Fruit fly (Drosophila melanogaster) whole organism, prepupa: ENCODE results near the gene dpr16.

Source experiments
- Blimp-1 ChIP-seq: fragments of 200-800 bp; sonication (Bioruptor generic); optimal IDR thresholded peaks from 3 replicates; lab custom pipeline; 2017; ENCODE audit warnings: missing biosample characterization, missing genetic modification characterization, mild to moderate bottlenecking, moderate library complexity, missing genetic modification reagents
- CG11294 ChIP-seq: fragments of 200-800 bp; sonication (Bioruptor generic); IDR thresholded peaks from 2 replicates; pipeline ENCODE4 v1.3.6; 2022; ENCODE audit warnings: missing biosample characterization, missing genetic modification characterization
- CG11762 ChIP-seq: fragments of 200-800 bp; sonication (Bioruptor generic); optimal IDR thresholded peaks from 3 replicates; lab custom pipeline; 2016; ENCODE audit warnings: missing biosample characterization, missing genetic modification characterization; ENCODE audit not compliant: insufficient read depth
- CG11902 ChIP-seq: fragments of 200-800 bp; sonication (Bioruptor generic); optimal IDR thresholded peaks from 3 replicates; lab custom pipeline; 2016; ENCODE audit warnings: missing biosample characterization, missing genetic modification characterization
- CG31627 ChIP-seq: fragments of 200-800 bp; sonication (Bioruptor generic); optimal IDR thresholded peaks from 3 replicates; lab custom pipeline; 2016; ENCODE audit warnings: missing biosample characterization, missing genetic modification characterization
- CG34406 ChIP-seq: fragments of 200-800 bp; sonication (Bioruptor generic); optimal IDR thresholded peaks from 3 replicates; lab custom pipeline; 2016; ENCODE audit warnings: missing biosample characterization, missing genetic modification characterization
- CG3919 ChIP-seq: fragments of 200-800 bp; sonication (Bioruptor generic); optimal IDR thresholded peaks from 3 replicates; lab custom pipeline; 2016; ENCODE audit warnings: missing biosample characterization, missing genetic modification characterization
- CG4318 ChIP-seq: fragments of 200-800 bp; sonication (Bioruptor generic); optimal IDR thresholded peaks from 3 replicates; lab custom pipeline; 2017; ENCODE audit warnings: missing biosample characterization, mild to moderate bottlenecking, missing genetic modification characterization
- CG6163 ChIP-seq: fragments of 200-800 bp; sonication (Bioruptor generic); IDR thresholded peaks from 3 replicates; pipeline ENCODE4 v1.3.6; 2022; ENCODE audit warnings: missing biosample characterization, missing genetic modification characterization
- CG6276 ChIP-seq: fragments of 200-800 bp; sonication (Bioruptor generic); optimal IDR thresholded peaks from 2 replicates; lab custom pipeline; 2017; ENCODE audit warnings: missing biosample characterization, mild to moderate bottlenecking, missing genetic modification characterization
- CG6792 ChIP-seq: fragments of 200-800 bp; sonication (Bioruptor generic); optimal IDR thresholded peaks from 3 replicates; lab custom pipeline; 2016; ENCODE audit warnings: missing biosample characterization, missing genetic modification characterization
- CG6808 ChIP-seq: fragments of 200-800 bp; sonication (Bioruptor generic); optimal IDR thresholded peaks from 3 replicates; lab custom pipeline; 2017; ENCODE audit warnings: missing biosample characterization, missing genetic modification characterization, mild to moderate bottlenecking, moderate library complexity, missing genetic modification reagents
- CG6854 ChIP-seq: fragments of 200-800 bp; sonication (Bioruptor generic); optimal IDR thresholded peaks from 2 replicates; lab custom pipeline; 2017; ENCODE audit warnings: missing biosample characterization, mild to moderate bottlenecking, missing genetic modification characterization
- CG7368 ChIP-seq: fragments of 200-800 bp; sonication (Bioruptor generic); optimal IDR thresholded peaks from 3 replicates; lab custom pipeline; 2016; ENCODE audit warnings: missing biosample characterization, missing genetic modification characterization
- CG8119 ChIP-seq: fragments of 200-800 bp; sonication (Bioruptor generic); IDR thresholded peaks from 3 replicates; pipeline ENCODE4 v1.3.6; 2022; ENCODE audit warnings: missing biosample characterization, missing genetic modification characterization
- CG8319 ChIP-seq: fragments of 200-800 bp; sonication (Bioruptor generic); optimal IDR thresholded peaks from 3 replicates; lab custom pipeline; 2016; ENCODE audit warnings: missing biosample characterization, missing genetic modification characterization
- CG8632 ChIP-seq: fragments of 200-800 bp; sonication (Bioruptor generic); optimal IDR thresholded peaks from 3 replicates; lab custom pipeline; 2016; ENCODE audit warnings: missing biosample characterization, missing genetic modification characterization
- Eip75B ChIP-seq: fragments of 200-800 bp; sonication (Bioruptor generic); optimal IDR thresholded peaks from 3 replicates; lab custom pipeline; 2016; ENCODE audit warnings: missing biosample characterization, missing genetic modification characterization
- Eip78C ChIP-seq: fragments of 200-800 bp; sonication (Bioruptor generic); peaks from one replicate; lab custom pipeline; 2016; ENCODE audit warnings: missing biosample characterization, missing genetic modification characterization
- Eip93F ChIP-seq: fragments of 200-800 bp; sonication (Bioruptor generic); optimal IDR thresholded peaks from 2 replicates; lab custom pipeline; 2016; ENCODE audit warnings: missing biosample characterization, mild to moderate bottlenecking, missing genetic modification characterization
- Ets96B ChIP-seq: fragments of 200-800 bp; optimal IDR thresholded peaks from 2 replicates; lab custom pipeline; 2019; ENCODE audit warnings: missing biosample characterization, mild to moderate bottlenecking, missing genetic modification characterization, moderate library complexity
- Gug ChIP-seq: fragments of 200-800 bp; sonication (Bioruptor generic); IDR thresholded peaks from 2 replicates; pipeline ENCODE4 v1.3.6; 2022; ENCODE audit warnings: missing biosample characterization, missing genetic modification characterization
- Hr38 ChIP-seq: sonication (Bioruptor generic); optimal IDR thresholded peaks from 2 replicates; lab custom pipeline; 2016; ENCODE audit warnings: missing biosample characterization, missing genetic modification characterization
- Hr39 ChIP-seq: fragments of 200-800 bp; sonication (Bioruptor generic); optimal IDR thresholded peaks from 2 replicates; lab custom pipeline; 2016; ENCODE audit warnings: missing biosample characterization, missing genetic modification characterization
- Met ChIP-seq: fragments of 200-800 bp; sonication (Bioruptor generic); optimal IDR thresholded peaks from 3 replicates; lab custom pipeline; 2016; ENCODE audit warnings: missing biosample characterization, missing genetic modification characterization
- OdsH ChIP-seq: fragments of 200-800 bp; sonication (Bioruptor generic); optimal IDR thresholded peaks from 3 replicates; lab custom pipeline; 2016; ENCODE audit warnings: missing biosample characterization, missing genetic modification characterization
- Smox ChIP-seq: fragments of 200-800 bp; sonication (Bioruptor generic); optimal IDR thresholded peaks from 3 replicates; lab custom pipeline; 2016; ENCODE audit warnings: missing biosample characterization, missing genetic modification characterization
- Sox14 ChIP-seq: fragments of 200-800 bp; sonication (Bioruptor generic); optimal IDR thresholded peaks from 3 replicates; lab custom pipeline; 2016; ENCODE audit warnings: missing biosample characterization, missing genetic modification characterization
- Sox15 ChIP-seq: fragments of 200-800 bp; sonication (Bioruptor generic); optimal IDR thresholded peaks from 3 replicates; lab custom pipeline; 2016; ENCODE audit warnings: missing biosample characterization, missing genetic modification characterization
- achi ChIP-seq: fragments of 200-800 bp; sonication (Bioruptor generic); optimal IDR thresholded peaks from 3 replicates; lab custom pipeline; 2016; ENCODE audit warnings: missing biosample characterization, missing genetic modification characterization
- cyc ChIP-seq: fragments of 200-800 bp; sonication (Bioruptor generic); optimal IDR thresholded peaks from 3 replicates; lab custom pipeline; 2016; ENCODE audit warnings: missing biosample characterization, missing genetic modification characterization
- dac ChIP-seq: fragments of 200-800 bp; sonication (Bioruptor generic); optimal IDR thresholded peaks from 2 replicates; lab custom pipeline; 2017; ENCODE audit warnings: missing biosample characterization, mild to moderate bottlenecking, missing genetic modification characterization
- eg ChIP-seq: fragments of 200-800 bp; sonication (Bioruptor generic); IDR thresholded peaks from 3 replicates; pipeline ENCODE4 v1.3.6; 2022; ENCODE audit warnings: missing biosample characterization, missing genetic modification characterization
- esn ChIP-seq: fragments of 200-800 bp; sonication (Bioruptor generic); optimal IDR thresholded peaks from 2 replicates; lab custom pipeline; 2016; ENCODE audit warnings: missing biosample characterization, mild to moderate bottlenecking, missing genetic modification characterization, moderate library complexity
- fd59A ChIP-seq: fragments of 200-800 bp; sonication (Bioruptor generic); optimal IDR thresholded peaks from 2 replicates; lab custom pipeline; 2017; ENCODE audit warnings: missing biosample characterization, mild to moderate bottlenecking, missing genetic modification characterization, missing genetic modification reagents
- fd85E ChIP-seq: fragments of 200-800 bp; sonication (Bioruptor generic); optimal IDR thresholded peaks from 3 replicates; lab custom pipeline; 2016; ENCODE audit warnings: missing biosample characterization, missing genetic modification characterization
- fkh ChIP-seq: fragments of 200-800 bp; sonication (Bioruptor generic); optimal IDR thresholded peaks from 3 replicates; lab custom pipeline; 2017; ENCODE audit warnings: missing biosample characterization, mild to moderate bottlenecking, missing genetic modification characterization, moderate library complexity
- lz ChIP-seq: fragments of 200-800 bp; sonication (Bioruptor generic); optimal IDR thresholded peaks from 3 replicates; lab custom pipeline; 2016; ENCODE audit warnings: missing biosample characterization, missing genetic modification characterization
- net ChIP-seq: fragments of 200-800 bp; sonication (Bioruptor generic); optimal IDR thresholded peaks from 3 replicates; lab custom pipeline; 2016; ENCODE audit warnings: missing biosample characterization, missing genetic modification characterization
- salr ChIP-seq, 2 experiments: fragments of 200-800 bp; sonication (Bioruptor generic); optimal IDR thresholded peaks; 3 replicates each; lab custom pipeline; 2016 to 2018; ENCODE audit warnings: missing biosample characterization in 2 of 2, missing genetic modification characterization in 2 of 2, mild to moderate bottlenecking in 1 of 2
- spab ChIP-seq: fragments of 200-800 bp; sonication (Bioruptor generic); optimal IDR thresholded peaks from 2 replicates; lab custom pipeline; 2017; ENCODE audit warnings: missing biosample characterization, mild to moderate bottlenecking, missing genetic modification characterization, missing genetic modification reagents
- ss ChIP-seq, 2 experiments: fragments of 200-800 bp; sonication (Bioruptor generic); optimal IDR thresholded peaks; 2 replicates in 1 of 2; 3 replicates in 1 of 2; lab custom pipeline; 2017 to 2018; ENCODE audit warnings: mild to moderate bottlenecking in 2 of 2, missing biosample characterization in 2 of 2, missing genetic modification characterization in 2 of 2, moderate library complexity in 1 of 2
- svp ChIP-seq: fragments of 200-800 bp; sonication (Bioruptor generic); peaks from one replicate; lab custom pipeline; 2016; ENCODE audit warnings: missing biosample characterization, missing genetic modification characterization
- topi ChIP-seq: fragments of 200-800 bp; sonication (Bioruptor generic); optimal IDR thresholded peaks from 3 replicates; lab custom pipeline; 2016; ENCODE audit warnings: missing biosample characterization, missing genetic modification characterization

dpr16 gene

DNA sequence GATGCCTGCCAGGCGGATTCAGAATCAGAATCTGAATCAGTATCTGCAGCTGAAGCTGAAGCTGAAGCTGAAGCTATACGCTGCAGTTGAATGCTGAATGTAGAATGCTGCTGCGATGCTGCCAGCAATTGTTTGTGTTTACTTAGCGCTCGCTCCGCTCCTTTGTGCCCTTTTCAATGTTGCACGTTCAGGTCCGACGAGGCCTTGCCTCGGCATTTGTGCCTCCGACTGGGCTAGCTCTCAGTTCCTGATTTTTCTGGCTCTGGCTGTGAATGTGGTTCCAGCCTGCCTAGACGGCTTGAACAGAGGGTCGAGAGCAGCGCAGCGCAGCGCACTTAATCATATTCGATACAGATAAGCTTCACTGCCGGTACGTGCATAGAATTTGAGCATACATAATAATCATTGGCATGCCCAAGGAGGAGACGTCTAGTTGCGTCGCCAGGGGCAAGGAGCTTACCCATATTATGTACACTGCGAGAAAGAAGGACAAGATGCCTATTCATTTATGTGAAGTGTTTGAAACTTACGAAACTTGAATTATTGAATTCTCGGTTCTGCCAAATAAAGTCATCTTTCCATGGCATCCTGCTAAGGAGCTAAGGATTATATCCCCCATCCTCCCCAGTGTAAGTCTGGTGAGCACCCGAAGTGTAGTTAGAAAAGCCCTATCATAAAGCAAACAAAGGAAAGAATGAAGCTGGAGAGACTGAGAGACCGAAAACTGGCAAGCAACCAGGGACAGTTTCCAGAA is 30.1 kb upstream of the dpr16 start (continued):
- TF ChIP-seq CG8632 (GFP tag; lab: Kevin White, UChicago) (peak; percentile 24), CG8319 (GFP tag; lab: Kevin White, UChicago) (peak; percentile 1), Ets96B (tag; lab: Kevin White, UChicago) (peak; percentile 74), cyc (GFP tag; lab: Kevin White, UChicago) (peak; percentile 16), lz (GFP tag; lab: Kevin White, UChicago) (peak; percentile 21), esn (GFP tag; lab: Kevin White, UChicago) (peak; percentile 36), CG11902 (no peak), CG6808 (GFP tag; lab: Kevin White, UChicago) (peak; percentile 77), dac (peak; percentile 25), eg (GFP tag; lab: Robert Waterston, UW) (peak; percentile 65; the same call in 2 of the 3 replicates), CG3919 (GFP tag; lab: Kevin White, UChicago) (peak; percentile 85), Eip93F (GFP tag; lab: Kevin White, UChicago) (no peak), fkh (GFP tag; lab: Kevin White, UChicago) (no peak), CG6854 (GFP tag; lab: Kevin White, UChicago) (peak; percentile 20), net (GFP tag; lab: Kevin White, UChicago) (peak; percentile 49), Gug (peak; percentile 63), Sox15 (GFP tag; lab: Kevin White, UChicago) (no peak), CG6163 (peak; percentile 85), topi (GFP tag; lab: Kevin White, UChicago) (peak; percentile 15), spab (GFP tag; lab: Kevin White, UChicago) (peak; percentile 75), achi (GFP tag; lab: Kevin White, UChicago) (peak; percentile 73), Met (peak; percentile 11), fd59A (GFP tag; lab: Kevin White, UChicago) (peak; percentile 80), CG7368 (peak; percentile 45), Hr38 (no peak), OdsH (peak; percentile 63), Smox (GFP tag; lab: Kevin White, UChicago) (peak; percentile 27), Sox14 (GFP tag; lab: Kevin White, UChicago) (peak; percentile 89), CG31627 (GFP tag; lab: Kevin White, UChicago) (no peak), svp (peak; percentile 49), ss (GFP tag; optimal IDR thresholded peaks at IDR 0.05; lab: Kevin White, UChicago) (peak; percentile 49 to 57)

DNA sequence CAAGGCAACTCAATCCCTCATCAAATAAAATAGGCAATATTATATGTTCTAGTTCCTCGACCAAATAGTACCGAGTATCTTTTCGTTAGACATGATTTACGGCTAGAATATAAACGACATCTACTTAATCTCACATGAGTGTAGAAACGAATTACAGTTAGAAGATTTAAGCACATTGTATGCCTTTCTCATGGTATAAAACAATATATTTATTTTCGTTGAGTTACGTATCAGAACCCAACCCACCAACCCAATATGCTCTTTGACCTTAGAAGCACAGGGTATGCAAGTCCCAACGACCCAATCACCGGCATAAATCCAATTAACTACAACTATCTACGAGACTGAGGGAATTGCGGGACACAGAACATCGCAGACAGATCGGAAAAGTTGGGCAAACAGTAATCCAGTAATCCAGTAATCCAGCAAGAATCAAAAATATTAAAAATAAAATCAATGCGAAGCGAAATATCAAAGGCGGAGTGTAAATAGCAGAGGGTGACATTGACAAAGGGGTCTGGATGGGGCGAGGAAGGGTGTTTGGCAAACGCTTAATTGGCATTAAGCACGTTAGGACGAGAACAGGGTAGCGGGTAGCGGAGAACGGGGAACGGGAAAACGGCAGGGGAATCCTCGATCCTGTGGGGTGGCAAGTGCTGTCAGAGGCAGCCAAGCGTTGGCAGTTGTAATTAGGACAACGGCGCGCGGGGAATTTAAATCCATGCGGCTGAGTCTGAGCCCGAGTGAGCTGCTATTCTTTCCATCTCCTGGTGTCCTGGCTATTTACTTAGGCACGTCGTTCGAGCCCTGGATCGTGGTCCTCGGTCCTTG is 28.2 kb upstream of the dpr16 start:
- no peak for TF ChIP-seq Eip75B (GFP tag; lab: Kevin White, UChicago)
- TF ChIP-seq, all 60 proteins: peak for 0

- TF ChIP-seq Eip78C (GFP tag; lab: Kevin White, UChicago) (peak; percentile 21), CG6276 (GFP tag; lab: Kevin White, UChicago) (no peak)
These were observed 25.8 kb upstream of the dpr16 start for dm6 chr3R:5124928-5125327.

DNA sequence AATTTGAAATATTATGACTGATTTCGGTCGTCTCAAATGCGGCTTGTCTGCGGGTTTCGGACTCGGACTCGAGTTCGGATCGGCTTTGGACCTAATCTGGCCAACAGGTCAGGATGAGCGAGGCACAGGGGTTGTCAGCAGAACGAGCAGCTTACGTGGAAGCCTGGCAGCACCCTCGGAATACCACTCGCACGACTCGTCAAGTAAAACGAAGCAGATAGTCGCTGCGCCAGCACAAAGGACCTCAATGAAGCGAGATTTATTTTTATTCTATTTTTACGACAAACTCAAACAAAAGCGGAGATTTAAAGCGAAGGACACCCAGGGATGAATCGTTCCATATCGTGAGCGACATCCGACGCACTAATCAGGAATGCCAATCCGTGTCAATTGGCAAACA is 24.9 kb upstream of the dpr16 start:
- no peak for TF ChIP-seq Hr39 (GFP tag; lab: Kevin White, UChicago)
- TF ChIP-seq CG6792 (GFP tag; lab: Kevin White, UChicago), result no peak
- no peak for TF ChIP-seq CG8319 (GFP tag; lab: Kevin White, UChicago)
- TF ChIP-seq lz (GFP tag; lab: Kevin White, UChicago), result no peak
- TF ChIP-seq CG34406 (GFP tag; lab: Kevin White, UChicago), result no peak
- no peak for TF ChIP-seq CG6808 (GFP tag; lab: Kevin White, UChicago)
- TF ChIP-seq CG11294 (GFP tag; lab: Robert Waterston, UW), result no peak
- TF ChIP-seq spab (GFP tag; lab: Kevin White, UChicago), result no peak
- no peak for TF ChIP-seq CG4318 (GFP tag; lab: Kevin White, UChicago)
- TF ChIP-seq fd85E (GFP tag; lab: Kevin White, UChicago), result no peak
- no peak for TF ChIP-seq Blimp-1
- TF ChIP-seq CG11902, result no peak
- no peak for TF ChIP-seq CG8119 (GFP tag; lab: Robert Waterston, UW)
- TF ChIP-seq CG6163, result no peak
- no peak for TF ChIP-seq CG11762 (GFP tag; lab: Kevin White, UChicago)
- no peak for TF ChIP-seq salr (GFP tag; optimal IDR thresholded peaks at IDR 0.05; lab: Kevin White, UChicago)
- TF ChIP-seq CG7368, result no peak
